Fruit fly (Drosophila melanogaster) Kc167 (cell line): Measurements from ENCODE around the gene Eig71Ea.

Experiments used
- insv ChIP-seq: fragments of >200 bp; optimal IDR thresholded peaks from 3 replicates; lab custom pipeline; 2018; ENCODE audit warnings: missing external identifiers
- psq ChIP-seq: fragments of >200 bp; optimal IDR thresholded peaks from 2 replicates; lab custom pipeline; 2017; ENCODE audit warnings: missing external identifiers
- ttk ChIP-seq: sonication (Bioruptor generic); optimal IDR thresholded peaks from 2 replicates; lab custom pipeline; 2017; ENCODE audit warnings: missing external identifiers

DNA sequence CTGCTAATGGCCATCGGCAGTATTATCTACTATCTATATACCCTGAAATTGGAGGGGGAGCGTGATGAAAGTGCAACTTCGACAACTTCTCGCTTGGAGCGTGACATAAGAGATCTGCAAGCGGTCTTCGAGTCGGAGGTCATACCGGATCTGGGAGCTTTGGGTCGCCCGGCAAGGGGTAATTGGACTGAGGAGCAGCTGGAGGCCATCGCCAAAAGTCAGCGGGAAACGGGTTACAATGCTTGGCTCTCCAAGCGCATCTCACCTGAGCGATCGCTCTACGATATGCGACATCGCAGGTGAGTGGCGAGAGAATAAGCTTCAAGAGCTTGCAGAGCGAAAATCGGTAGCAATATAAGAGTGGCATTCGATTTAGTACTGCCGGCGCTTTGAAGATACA lies 34.6 kb upstream of the Eig71Ea start:
- no peak for TF ChIP-seq psq (lab: Kevin White, UChicago)
- TF ChIP-seq insv, result no peak
- no peak for TF ChIP-seq ttk (lab: Kevin White, UChicago)
